Fruit fly (Drosophila melanogaster): ENCODE measurements around the gene CG42833.

CG42833 gene

dm6 chr3L:20199569-20200247 lies at the start of gene CG42833:
TSS of gene CG42833 (plus strand) at chr3L:20200093.
- no peak for TF ChIP-seq noc (tag; optimal IDR thresholded peaks at IDR 0.05)

DNA sequence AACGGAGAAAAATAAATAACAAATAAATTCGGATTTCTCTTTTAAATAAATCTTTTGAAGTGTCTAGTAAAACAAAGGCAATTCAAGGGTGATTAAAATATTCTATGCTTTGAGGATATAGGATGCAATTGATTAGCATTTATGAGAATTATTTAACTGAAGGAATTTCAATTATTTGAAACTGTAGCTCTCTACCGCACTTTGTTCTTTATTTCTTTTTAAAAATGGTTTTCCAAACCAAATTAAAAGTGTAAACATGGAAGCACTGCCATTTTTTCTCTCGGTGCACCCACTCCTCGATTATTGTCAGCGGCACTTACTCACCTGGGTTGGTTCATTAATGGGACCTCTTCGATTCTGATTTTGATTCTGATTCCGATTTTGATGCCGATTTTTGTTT lies 31.7 kb upstream of the CG42833 start:
- no peak for TF ChIP-seq noc (tag; optimal IDR thresholded peaks at IDR 0.05)

DNA sequence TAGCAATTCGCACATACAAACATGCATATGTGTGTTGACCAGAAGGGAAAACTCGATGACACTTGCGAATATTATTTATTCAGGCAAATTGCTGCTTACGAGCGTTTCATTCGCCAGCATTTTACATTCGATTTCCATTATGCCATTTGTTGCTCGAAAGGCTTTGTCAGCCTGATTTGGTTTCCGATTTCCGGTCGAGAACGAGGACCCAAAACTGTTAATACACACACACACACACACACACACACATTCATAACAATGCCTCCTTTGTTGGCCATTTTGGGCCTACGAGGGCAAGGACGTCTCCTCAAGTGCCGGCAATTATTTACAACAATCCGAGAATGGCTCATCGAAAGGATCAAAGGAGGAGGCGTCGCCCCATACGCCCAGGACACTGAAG lies 22.2 kb upstream of the CG42833 start:
- no peak for TF ChIP-seq noc (tag; optimal IDR thresholded peaks at IDR 0.05)

- no peak for TF ChIP-seq noc (tag; optimal IDR thresholded peaks at IDR 0.05)
Measured at dm6 chr3L:20178101-20178500, 21.8 kb upstream of the CG42833 start.

- TF ChIP-seq noc (tag; optimal IDR thresholded peaks at IDR 0.05) = no peak
Measured at dm6 chr3L:20182799-20183198, 17.1 kb upstream of the CG42833 start.

DNA sequence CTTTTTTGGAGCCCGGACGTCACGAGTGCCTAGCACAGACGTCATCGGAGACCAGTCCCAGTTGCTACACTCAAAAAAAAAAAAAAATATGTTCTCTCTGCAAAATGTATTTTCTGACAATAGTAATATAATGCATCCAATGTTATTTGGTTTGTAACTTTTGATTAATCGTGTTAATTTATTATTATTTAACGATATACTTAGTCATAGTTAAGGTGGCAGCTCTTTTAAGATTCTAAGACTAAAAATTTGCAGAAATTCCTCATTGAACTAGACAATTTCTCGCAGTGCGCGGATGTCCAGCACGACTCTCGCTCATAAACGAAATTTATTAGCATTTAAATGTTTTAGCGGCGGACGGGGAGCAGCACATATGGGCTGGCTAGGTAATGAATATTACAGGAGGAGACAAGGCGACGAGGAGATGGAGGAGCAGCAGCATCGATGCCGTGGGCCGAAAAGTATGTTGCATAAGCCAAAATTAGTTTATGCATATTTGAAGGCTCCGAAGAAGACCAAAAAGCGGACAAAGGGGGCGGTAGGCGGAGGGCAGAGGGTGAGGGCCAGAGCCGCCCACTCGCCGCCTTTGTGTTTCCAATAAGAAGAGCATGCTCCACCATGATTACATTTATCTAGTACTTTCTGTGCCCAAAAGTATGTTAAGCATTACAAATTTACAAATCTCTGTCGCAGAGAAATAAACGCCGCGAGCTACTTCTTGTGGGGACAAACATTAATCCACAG lies 16.4 kb upstream of the CG42833 start:
- TF ChIP-seq noc (tag; optimal IDR thresholded peaks at IDR 0.05) = peak; percentile 59

- no peak for TF ChIP-seq noc (tag; optimal IDR thresholded peaks at IDR 0.05)
Measured at dm6 chr3L:20185206-20185868, 14.6 kb upstream of the CG42833 start.

dm6 chr3L:20185886-20186285 lies 14.0 kb upstream of the CG42833 start:
- no peak for TF ChIP-seq noc (tag; optimal IDR thresholded peaks at IDR 0.05)

DNA sequence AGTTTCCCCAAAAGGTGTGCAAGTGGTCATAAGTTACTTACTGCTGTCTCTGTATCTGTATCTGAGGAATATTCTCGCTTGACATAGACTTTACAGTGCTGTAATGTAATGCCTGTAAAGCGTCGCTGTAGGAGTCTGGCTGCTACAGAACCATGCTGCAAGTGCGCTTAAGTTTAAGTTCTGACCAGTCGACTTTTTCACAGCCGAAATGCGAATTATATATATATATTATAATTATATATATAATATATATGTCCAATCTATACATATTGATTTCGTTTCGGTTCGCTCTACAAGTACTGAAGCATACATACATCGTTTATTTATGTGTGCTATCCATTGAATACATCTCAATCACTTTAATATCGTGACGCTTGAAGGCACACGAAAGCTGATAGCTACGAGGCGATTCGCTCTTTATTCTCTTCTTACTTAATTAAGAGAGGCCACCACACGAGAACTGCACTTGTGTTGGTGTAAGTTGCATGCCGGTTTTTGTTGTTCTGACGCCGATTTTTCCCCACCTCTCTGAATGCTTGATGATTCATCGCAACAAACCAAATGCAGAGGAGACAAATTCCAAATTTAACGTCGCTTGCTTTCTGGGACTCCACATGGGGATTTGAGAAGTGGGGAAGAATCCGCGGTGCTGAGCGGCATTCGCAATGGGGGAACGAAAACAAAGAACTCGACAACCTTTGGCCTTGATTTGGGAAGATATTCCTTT lies 13.4 kb upstream of the CG42833 start:
- TF ChIP-seq noc (tag; optimal IDR thresholded peaks at IDR 0.05) = no peak

DNA sequence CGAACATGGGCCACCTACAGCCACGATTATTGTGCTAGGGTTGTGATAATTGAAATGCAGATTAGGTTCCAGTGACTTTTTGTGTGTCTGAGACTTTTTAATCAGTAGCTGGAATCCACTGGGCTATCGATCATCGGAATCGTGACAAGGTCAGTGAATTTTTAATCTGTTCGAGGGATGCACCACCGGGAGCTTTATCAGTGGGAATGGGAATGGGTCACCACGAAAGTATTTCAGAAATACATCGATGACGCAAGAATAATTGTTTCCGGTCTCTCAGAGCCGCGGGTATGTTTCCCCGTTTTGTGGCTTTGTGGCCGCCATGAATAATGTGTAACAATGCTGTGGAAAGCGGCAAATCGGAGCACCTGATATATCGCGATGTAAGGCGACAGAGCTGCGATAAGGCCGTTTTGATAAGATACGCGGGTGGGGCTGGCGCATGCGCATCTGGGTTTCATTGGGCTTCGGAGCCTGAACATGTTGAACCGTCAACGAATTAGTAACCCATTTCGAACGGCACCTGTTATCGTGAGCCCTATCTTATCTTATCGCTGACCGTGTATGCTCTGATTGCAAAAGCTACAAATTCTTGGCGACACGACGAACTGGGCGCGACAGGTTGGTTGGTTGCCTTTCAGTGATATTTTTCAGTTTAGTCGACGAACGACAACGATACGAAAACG lies 11.9 kb upstream of the CG42833 start, which contains the start of gene Ssk:
Gene Ssk (plus strand): TSS at position 638 of the 686 bp plus-strand sequence.
- peak; percentile 65 for TF ChIP-seq noc (tag; optimal IDR thresholded peaks at IDR 0.05)

DNA sequence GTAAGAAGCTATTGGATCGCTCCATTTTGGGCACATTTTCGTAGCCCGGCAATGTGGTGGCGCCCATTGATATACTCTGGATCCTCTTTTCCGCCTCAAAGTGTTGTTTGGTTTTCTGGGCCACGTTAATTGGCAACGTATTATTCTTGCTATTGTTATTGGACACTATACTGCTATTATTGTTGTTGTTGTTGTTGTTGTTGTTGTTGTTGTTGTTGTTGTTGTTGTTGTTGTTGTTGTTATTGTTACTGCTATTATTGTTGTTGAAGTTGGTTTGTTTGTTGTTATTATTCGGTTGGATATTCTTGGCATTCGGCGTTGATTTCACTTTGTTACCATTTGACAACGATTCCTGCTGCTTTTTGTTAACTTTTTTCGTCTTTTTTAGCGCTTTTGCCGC lies 8.0 kb upstream of the CG42833 start:
- no peak for TF ChIP-seq noc (tag; optimal IDR thresholded peaks at IDR 0.05)

DNA sequence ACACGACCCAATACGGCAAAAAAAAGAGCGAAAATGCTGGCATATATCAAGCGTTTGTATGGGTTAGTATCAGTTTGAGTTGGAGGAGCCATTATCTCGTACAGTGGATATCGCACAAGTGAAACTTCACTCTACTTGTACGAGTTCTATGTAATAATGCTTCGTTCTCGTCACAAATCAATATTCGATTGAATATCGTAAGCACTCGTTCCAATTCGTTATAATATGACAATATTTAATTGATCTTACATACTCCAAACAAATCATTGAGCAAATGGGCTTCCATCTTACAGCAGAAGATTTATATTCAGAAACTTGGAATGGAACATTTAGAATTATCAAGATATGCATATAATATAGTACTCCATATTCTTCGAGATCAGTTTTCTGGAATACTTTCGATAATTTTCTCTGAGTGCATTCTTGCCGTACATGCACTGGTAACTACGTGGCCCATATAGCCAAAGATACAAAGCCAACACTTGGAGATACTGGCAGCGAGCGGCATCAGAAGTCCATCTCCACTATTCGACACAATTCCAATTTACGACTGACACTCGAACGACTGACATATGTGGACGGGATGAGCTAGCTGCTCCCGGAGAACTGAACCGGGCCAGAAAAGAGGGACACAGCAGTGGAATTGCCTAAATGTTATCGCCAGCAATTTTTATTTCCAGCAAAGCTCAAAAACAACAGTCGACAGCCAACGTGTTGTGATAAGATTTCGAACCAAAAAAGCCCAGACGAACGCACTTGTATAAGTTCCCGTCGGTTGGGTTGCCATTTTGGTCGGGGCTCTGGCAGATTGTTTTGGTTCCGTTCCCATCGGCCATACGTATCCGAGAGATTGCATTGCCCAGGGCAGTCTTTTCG lies 6.8 kb upstream of the CG42833 start:
- TF ChIP-seq noc (tag; optimal IDR thresholded peaks at IDR 0.05) = peak; percentile 44

- TF ChIP-seq noc (tag; optimal IDR thresholded peaks at IDR 0.05) = no peak
Measured at dm6 chr3L:20193748-20194058, 6.2 kb upstream of the CG42833 start.

dm6 chr3L:20194731-20195130 lies 5.2 kb upstream of the CG42833 start:
- TF ChIP-seq noc (tag; optimal IDR thresholded peaks at IDR 0.05) = peak; percentile 25

DNA sequence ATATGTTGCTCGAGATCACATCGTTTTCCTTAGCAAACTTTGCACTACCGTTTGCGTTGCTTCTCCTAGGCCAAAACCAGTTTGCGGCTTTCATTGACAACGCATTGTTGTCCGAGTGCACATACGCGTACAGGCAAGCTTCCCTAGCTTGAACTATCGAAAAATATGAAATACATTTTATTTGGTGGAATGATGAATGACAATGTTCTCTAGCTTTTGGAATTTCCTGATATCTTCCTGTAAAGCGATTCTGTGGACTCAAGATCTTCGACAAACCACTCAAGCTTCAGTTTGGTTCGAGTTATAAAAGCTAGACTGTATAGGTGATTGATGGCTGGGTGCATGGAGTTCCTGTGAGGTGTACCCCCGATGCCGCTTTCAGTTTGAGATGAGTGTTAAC lies 4.0 kb upstream of the CG42833 start:
- TF ChIP-seq noc (tag; optimal IDR thresholded peaks at IDR 0.05) = no peak

All from whole organism, larva.